Worm (Caenorhabditis elegans) whole organism, L3 larva: ENCODE measurements around the gene Y116A8B.4.

Source experiments
- R02D3.7 ChIP-seq: fragments of 150-350 bp; optimal IDR thresholded peaks from 2 replicates; lab custom pipeline; 2014; ENCODE audit warnings: missing biosample characterization, missing genetic modification characterization
- ZK546.5 ChIP-seq: sonication (generic microtip); optimal IDR thresholded peaks from 2 replicates; lab custom pipeline; 2017; ENCODE audit warnings: missing biosample characterization, missing genetic modification characterization
- ceh-16 ChIP-seq: sonication (generic microtip); optimal IDR thresholded peaks from 2 replicates; lab custom pipeline; 2017; ENCODE audit warnings: missing biosample characterization, missing genetic modification characterization
- egl-27 ChIP-seq: sonication (generic microtip); optimal IDR thresholded peaks from 4 replicates; lab custom pipeline; 2017; ENCODE audit warnings: missing biosample characterization, missing genetic modification reagents, missing genetic modification characterization
- egl-5 ChIP-seq: fragments of 150-350 bp; optimal IDR thresholded peaks from 2 replicates; lab custom pipeline; 2017; ENCODE audit warnings: missing biosample characterization, missing genetic modification reagents, missing genetic modification characterization, inconsistent platforms
- elt-1 ChIP-seq: fragments of 150-350 bp; optimal IDR thresholded peaks from 2 replicates; lab custom pipeline; 2014; ENCODE audit warnings: missing biosample characterization, missing genetic modification characterization
- elt-2 ChIP-seq: sonication (generic microtip); optimal IDR thresholded peaks from 2 replicates; lab custom pipeline; 2016; ENCODE audit warnings: missing genetic modification reagents, mild to moderate bottlenecking, missing genetic modification characterization, missing compliant biosample characterization
- elt-3 ChIP-seq, 3 experiments: fragments of 150-350 bp in 1 of 3; sonication (generic microtip) in 2 of 3; optimal IDR thresholded peaks; 2 replicates in 2 of 3; 4 replicates in 1 of 3; lab custom pipeline; 2014 to 2017; ENCODE audit warnings: missing biosample characterization in 3 of 3, missing genetic modification characterization in 3 of 3
- fkh-10 ChIP-seq: sonication (generic microtip); optimal IDR thresholded peaks from 2 replicates; lab custom pipeline; 2017; ENCODE audit warnings: missing biosample characterization, missing genetic modification reagents, missing genetic modification characterization
- fkh-2 ChIP-seq: fragments of 150-350 bp; optimal IDR thresholded peaks from 2 replicates; lab custom pipeline; 2014; ENCODE audit warnings: missing biosample characterization, missing genetic modification reagents, missing genetic modification characterization
- hmg-11 ChIP-seq: sonication (generic microtip); optimal IDR thresholded peaks from 2 replicates; lab custom pipeline; 2016; ENCODE audit warnings: missing genetic modification characterization, missing compliant biosample characterization
- lin-15B ChIP-seq: fragments of 150-350 bp; optimal IDR thresholded peaks from 2 replicates; lab custom pipeline; 2014; ENCODE audit warnings: missing biosample characterization, missing genetic modification characterization
- lin-39 ChIP-seq: fragments of 150-350 bp; optimal IDR thresholded peaks from 2 replicates; lab custom pipeline; 2018; ENCODE audit warnings: missing biosample characterization, missing genetic modification reagents, missing genetic modification characterization
- lsy-12 ChIP-seq: sonication (generic microtip); optimal IDR thresholded peaks from 2 replicates; lab custom pipeline; 2016; ENCODE audit warnings: mild to moderate bottlenecking, missing genetic modification characterization, missing compliant biosample characterization
- mdl-1 ChIP-seq: fragments of 150-350 bp; optimal IDR thresholded peaks from 2 replicates; lab custom pipeline; 2014; ENCODE audit warnings: missing biosample characterization, missing genetic modification characterization
- mml-1 ChIP-seq: fragments of 150-350 bp; sonication (generic microtip); optimal IDR thresholded peaks from 3 replicates; lab custom pipeline; 2014; ENCODE audit warnings: missing biosample characterization, missing genetic modification characterization
- nfya-1 ChIP-seq: sonication (generic microtip); optimal IDR thresholded peaks from 2 replicates; lab custom pipeline; 2017; ENCODE audit warnings: missing genetic modification characterization, mild to moderate bottlenecking, missing compliant biosample characterization, antibody characterized with exemption, moderate library complexity; ENCODE audit not compliant: insufficient read depth
- nhr-11 ChIP-seq: fragments of 150-350 bp; optimal IDR thresholded peaks from 2 replicates; lab custom pipeline; 2014; ENCODE audit warnings: missing biosample characterization, missing genetic modification characterization
- nhr-23 ChIP-seq: fragments of 150-350 bp; optimal IDR thresholded peaks from 2 replicates; lab custom pipeline; 2014; ENCODE audit warnings: missing biosample characterization, missing genetic modification reagents, missing genetic modification characterization
- nhr-25 ChIP-seq: sonication (generic microtip); optimal IDR thresholded peaks from 2 replicates; lab custom pipeline; 2017; ENCODE audit warnings: missing biosample characterization, missing genetic modification characterization
- nhr-28 ChIP-seq: fragments of 150-350 bp; optimal IDR thresholded peaks from 2 replicates; lab custom pipeline; 2014; ENCODE audit warnings: missing biosample characterization, missing genetic modification characterization
- nhr-67 ChIP-seq: fragments of 150-350 bp; optimal IDR thresholded peaks from 2 replicates; lab custom pipeline; 2014; ENCODE audit warnings: missing biosample characterization, missing genetic modification characterization
- nhr-76 ChIP-seq: fragments of 150-350 bp; sonication (generic microtip); optimal IDR thresholded peaks from 5 replicates; lab custom pipeline; 2014; ENCODE audit warnings: missing biosample characterization, missing genetic modification characterization
- nhr-77 ChIP-seq: fragments of 150-350 bp; optimal IDR thresholded peaks from 2 replicates; lab custom pipeline; 2014; ENCODE audit warnings: missing biosample characterization, missing genetic modification characterization
- pha-4 ChIP-seq: fragments of 150-350 bp; optimal IDR thresholded peaks from 2 replicates; lab custom pipeline; 2014; ENCODE audit warnings: missing biosample characterization, missing genetic modification reagents, missing genetic modification characterization
- pqm-1 ChIP-seq: fragments of 150-350 bp; optimal IDR thresholded peaks from 2 replicates; lab custom pipeline; 2017; ENCODE audit warnings: missing biosample characterization, missing genetic modification characterization, inconsistent platforms
- sea-2 ChIP-seq: fragments of 150-350 bp; sonication (generic microtip); optimal IDR thresholded peaks from 4 replicates; lab custom pipeline; 2014; ENCODE audit warnings: missing biosample characterization, missing genetic modification reagents, missing genetic modification characterization
- skn-1 ChIP-seq: fragments of 150-350 bp; optimal IDR thresholded peaks from 2 replicates; lab custom pipeline; 2014; ENCODE audit warnings: missing biosample characterization, missing genetic modification characterization
- snpc-4 ChIP-seq: fragments of 150-350 bp; optimal IDR thresholded peaks from 2 replicates; lab custom pipeline; 2014; ENCODE audit warnings: missing biosample characterization, missing genetic modification characterization
- tbx-2 ChIP-seq: sonication (generic microtip); optimal IDR thresholded peaks from 2 replicates; lab custom pipeline; 2016; ENCODE audit warnings: mild to moderate bottlenecking, missing genetic modification characterization, missing compliant biosample characterization
- unc-39 ChIP-seq: sonication (generic microtip); optimal IDR thresholded peaks from 4 replicates; lab custom pipeline; 2017; ENCODE audit warnings: missing biosample characterization, missing genetic modification characterization
- unc-62 ChIP-seq: fragments of 150-350 bp; sonication (generic microtip); optimal IDR thresholded peaks from 4 replicates; lab custom pipeline; 2014; ENCODE audit warnings: missing biosample characterization, missing genetic modification reagents, missing genetic modification characterization
- zag-1 ChIP-seq: fragments of 150-350 bp; optimal IDR thresholded peaks from 2 replicates; lab custom pipeline; 2014; ENCODE audit warnings: missing biosample characterization, missing genetic modification characterization
- ztf-4 ChIP-seq: fragments of 150-350 bp; optimal IDR thresholded peaks from 2 replicates; lab custom pipeline; 2014; ENCODE audit warnings: missing biosample characterization, missing genetic modification characterization

The Y116A8B.4 gene

DNA sequence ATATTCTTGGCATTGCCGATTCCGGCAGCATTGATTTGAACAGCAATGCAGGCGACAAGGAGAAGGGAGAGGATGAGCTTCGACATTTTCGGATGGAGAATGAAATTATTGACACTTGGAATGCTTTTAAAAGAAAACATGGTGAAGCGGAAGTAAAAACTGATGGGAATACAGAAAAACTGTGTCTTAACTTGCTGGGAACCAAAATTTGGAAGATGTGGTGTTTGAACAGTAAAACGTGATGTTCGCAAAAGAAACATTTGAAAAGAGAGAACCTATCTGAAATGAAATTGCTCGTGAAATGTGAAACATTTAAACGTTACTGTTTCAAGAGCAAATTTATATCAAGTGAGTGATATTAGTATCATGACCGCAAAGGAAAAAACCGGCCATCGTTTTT is 41.1 kb downstream of the Y116A8B.4 start, which contains the start of gene F26D10.13:
TSS of gene F26D10.13 (minus strand) at position 101 of the 400 bp plus-strand sequence.
- TF ChIP-seq unc-39 (tag; lab: Kevin White, UChicago) (no peak), ztf-4 (tag; lab: Kevin White, UChicago) (no peak), sea-2 (GFP tag; lab: Kevin White, UChicago) (no peak), elt-1 (no peak), egl-27 (tag; lab: Kevin White, UChicago) (no peak), nhr-25 (tag; lab: Kevin White, UChicago) (no peak), mdl-1 (tag; lab: Kevin White, UChicago) (no peak), R02D3.7 (tag; lab: Kevin White, UChicago) (no peak), lsy-12 (tag; lab: Kevin White, UChicago) (no peak)

DNA sequence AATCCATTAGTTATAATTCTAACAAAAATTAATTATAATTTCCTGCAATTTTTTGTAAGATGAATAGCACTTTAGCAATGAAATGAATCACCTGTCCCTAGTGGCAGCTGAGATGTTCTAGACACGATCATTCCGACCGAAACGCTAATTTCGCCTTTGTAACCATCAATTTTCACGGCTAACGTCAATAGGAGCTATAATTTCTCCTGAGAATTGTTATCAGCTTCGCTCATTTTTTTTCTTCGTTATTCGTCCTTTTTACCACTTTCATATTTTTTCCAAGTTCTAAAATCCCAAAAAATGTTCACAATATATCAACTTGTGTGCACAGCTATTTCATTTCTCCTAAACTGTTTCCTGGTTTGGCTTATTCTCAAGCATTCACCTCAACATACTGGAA is 41.7 kb downstream of the Y116A8B.4 start, which contains the start of gene str-187:
TSS of gene str-187 (plus strand) at position 301 of the 400 bp plus-strand sequence.
- TF ChIP-seq pqm-1 (no peak), mml-1 (tag; lab: Kevin White, UChicago) (no peak)
- TF ChIP-seq, all 47 proteins: peak for 0

DNA sequence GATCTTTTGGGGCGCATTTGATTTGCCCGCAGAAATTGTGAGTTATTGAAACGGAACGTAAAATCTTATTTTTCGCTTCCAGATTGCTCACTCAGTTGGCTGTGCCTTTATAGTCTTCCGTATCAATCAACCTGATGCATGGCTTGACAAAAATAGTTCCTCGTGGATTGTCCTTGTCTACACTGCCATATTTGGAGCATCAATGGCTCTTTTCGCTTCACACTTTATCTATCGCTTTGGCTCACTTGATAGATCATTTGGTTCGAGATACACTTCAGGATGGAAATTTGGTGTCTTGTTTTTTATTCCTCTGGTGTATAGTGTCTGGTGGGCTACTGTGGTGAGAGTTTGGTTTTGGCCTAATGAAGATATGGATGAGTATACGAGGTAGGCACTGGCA is 42.1 kb downstream of the Y116A8B.4 start:
- no peak for TF ChIP-seq R02D3.7 (tag; lab: Kevin White, UChicago)
- TF ChIP-seq elt-3 (tag; optimal IDR thresholded peaks at IDR 0.05; lab: Kevin White, UChicago): no peak
- no peak for TF ChIP-seq fkh-10 (GFP tag; lab: Kevin White, UChicago)
- no peak for TF ChIP-seq egl-27 (tag; lab: Kevin White, UChicago)
- no peak for TF ChIP-seq nhr-77 (tag; lab: Kevin White, UChicago)
- no peak for TF ChIP-seq sea-2 (GFP tag; lab: Kevin White, UChicago)
- TF ChIP-seq nhr-67 (tag; lab: Kevin White, UChicago): no peak
- TF ChIP-seq ztf-4 (tag; lab: Kevin White, UChicago): no peak
- no peak for TF ChIP-seq ceh-16
- no peak for TF ChIP-seq nfya-1
- TF ChIP-seq nhr-11 (tag; lab: Kevin White, UChicago): no peak
- TF ChIP-seq nhr-28 (tag; lab: Kevin White, UChicago): no peak
- TF ChIP-seq hmg-11 (tag; lab: Kevin White, UChicago): no peak
- TF ChIP-seq fkh-2 (tag; lab: Kevin White, UChicago): no peak
- no peak for TF ChIP-seq tbx-2 (tag; lab: Kevin White, UChicago)

DNA sequence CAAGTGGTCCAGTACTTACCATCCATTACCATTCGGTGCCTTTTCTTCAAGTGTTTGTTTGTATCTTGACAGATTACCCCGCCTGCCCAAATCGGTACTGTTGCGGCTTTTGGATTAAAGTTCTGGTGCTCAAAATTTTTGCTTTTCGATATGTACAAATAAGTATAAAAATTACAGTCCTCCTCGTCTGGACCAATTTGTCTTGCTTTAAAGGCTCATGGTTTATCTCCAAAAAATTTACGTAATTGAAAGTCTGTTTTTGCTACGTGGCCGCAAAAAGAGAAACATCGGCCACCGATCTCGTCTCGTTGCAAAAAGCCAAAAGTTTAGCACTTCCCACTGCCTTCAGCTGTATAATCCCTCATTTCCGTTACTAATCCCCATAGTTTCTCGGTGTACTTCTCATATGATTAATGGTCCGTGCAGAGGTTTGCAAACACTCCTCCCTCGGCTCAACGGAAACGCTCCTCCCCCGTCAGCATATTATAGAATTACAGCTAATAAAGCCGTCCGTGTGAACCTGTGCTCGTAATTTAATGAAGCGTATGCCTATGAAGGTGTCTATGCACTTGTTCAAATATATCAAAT is 43.8 kb downstream of the Y116A8B.4 start:
- TF ChIP-seq egl-5 (tag; lab: Kevin White, UChicago) (no peak), lin-39 (tag; lab: Kevin White, UChicago) (peak; percentile 77), egl-27 (tag; lab: Kevin White, UChicago) (no peak)

DNA sequence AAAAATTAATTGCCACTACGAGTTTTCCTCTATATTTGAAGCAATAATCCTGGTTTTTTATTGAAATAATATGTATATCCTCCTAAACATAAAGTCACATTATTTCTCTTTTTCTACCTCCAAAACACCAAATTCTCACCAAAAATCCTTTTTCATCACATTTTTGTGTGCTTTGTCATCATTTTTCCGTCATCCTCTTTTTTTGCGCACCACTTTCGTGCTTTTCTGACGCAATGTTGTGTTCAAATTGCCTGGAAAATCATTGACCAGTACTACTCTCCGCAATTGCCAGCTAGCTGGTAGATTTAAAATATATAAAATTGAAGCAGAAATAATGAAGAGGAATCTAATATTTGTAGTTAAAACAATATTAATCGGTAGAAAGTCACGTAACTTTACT is 44.5 kb downstream of the Y116A8B.4 start:
- TF ChIP-seq skn-1 (tag; lab: Kevin White, UChicago) (peak; percentile 45), ZK546.5 (tag; lab: Kevin White, UChicago) (no peak), unc-62 (GFP tag; lab: Kevin White, UChicago) (no peak), ceh-16 (no peak)

DNA sequence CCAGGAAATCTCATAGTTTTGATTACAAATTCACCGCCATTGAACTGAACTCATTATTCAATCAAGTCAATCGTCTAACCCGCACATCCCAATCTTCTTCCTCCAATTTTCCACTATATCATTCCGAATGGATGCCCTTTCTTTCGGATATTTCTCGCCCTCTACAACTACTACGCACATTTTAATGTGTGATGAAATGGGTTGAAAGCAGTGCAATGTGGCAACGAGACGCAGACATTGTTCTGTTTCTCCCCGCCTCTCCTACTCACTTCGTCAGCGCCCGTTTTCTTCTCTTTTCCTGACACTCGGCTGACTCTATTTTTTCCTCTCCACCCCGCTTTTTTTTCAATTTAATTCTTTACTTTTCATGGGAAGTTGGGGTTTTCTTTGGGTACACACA is 45.1 kb downstream of the Y116A8B.4 start:
- peak; percentile 4 for TF ChIP-seq pqm-1
- TF ChIP-seq hmg-11 (tag; lab: Kevin White, UChicago): peak; percentile 90
- no peak for TF ChIP-seq nhr-76 (tag; lab: Kevin White, UChicago)
- peak; percentile 93 for TF ChIP-seq egl-5 (tag; lab: Kevin White, UChicago)
- peak; percentile 42 for TF ChIP-seq nhr-23 (tag; lab: Kevin White, UChicago)
- no peak for TF ChIP-seq unc-39 (tag; lab: Kevin White, UChicago)
- peak; percentile 28 for TF ChIP-seq pha-4 (tag; lab: Kevin White, UChicago)
- TF ChIP-seq lin-15B (tag; lab: Kevin White, UChicago): peak; percentile 5
- TF ChIP-seq nfya-1: peak; percentile 66
- peak; percentile 15 for TF ChIP-seq elt-2 (tag; lab: Kevin White, UChicago)
- peak; percentile 67 for TF ChIP-seq lin-39 (tag; lab: Kevin White, UChicago)
- TF ChIP-seq zag-1: no peak
- peak; percentile 28 for TF ChIP-seq snpc-4 (tag; lab: Kevin White, UChicago)
- TF ChIP-seq, all 47 proteins: peak for 10
